Fruit fly (Drosophila melanogaster) whole organism: Measurements from ENCODE around the gene RfC4.

ENCODE experiments used
- CG8478 ChIP-seq: fragments of >200 bp; optimal IDR thresholded peaks from 2 replicates; lab custom pipeline; 2018; ENCODE audit warnings: inconsistent platforms
- Dll ChIP-seq: fragments of >200 bp; optimal IDR thresholded peaks from 2 replicates; lab custom pipeline; 2017
- EcR ChIP-seq, 2 experiments: fragments of >200 bp; optimal IDR thresholded peaks; 2 replicates each; lab custom pipeline; 2017; ENCODE audit warnings: missing biosample characterization in 2 of 2, missing genetic modification characterization in 2 of 2, missing genetic modification reagents in 2 of 2
- pan ChIP-seq: fragments of >200 bp; optimal IDR thresholded peaks from 2 replicates; lab custom pipeline; 2017
- psq ChIP-seq: fragments of >200 bp; optimal IDR thresholded peaks from 2 replicates; lab custom pipeline; 2017
- usp ChIP-seq: fragments of >200 bp; optimal IDR thresholded peaks from 2 replicates; lab custom pipeline; 2017; ENCODE audit warnings: missing biosample characterization, missing genetic modification characterization, mixed read lengths

RfC4 gene

dm6 chr3L:4085867-4086266, 50.0 kb downstream of the RfC4 start:
- TF ChIP-seq EcR (GFP tag; optimal IDR thresholded peaks at IDR 0.05; lab: Kevin White, UChicago): no peak
- no peak for TF ChIP-seq psq (lab: Kevin White, UChicago)
- TF ChIP-seq CG8478 (lab: Kevin White, UChicago): no peak
- TF ChIP-seq pan (lab: Kevin White, UChicago): no peak
- no peak for TF ChIP-seq usp (GFP tag; lab: Kevin White, UChicago)
- TF ChIP-seq Dll: no peak
